Worm (Caenorhabditis elegans) whole organism, mixed stage, embryonic: ENCODE measurements around the gene fbxb-42.

Source experiments
- bed-3 ChIP-seq: fragments of 200-800 bp; sonication (Bioruptor generic); optimal IDR thresholded peaks from 3 replicates; lab custom pipeline; 2018; ENCODE audit warnings: mild to moderate bottlenecking, missing genetic modification characterization, moderate library complexity, missing compliant biosample characterization
- blmp-1 ChIP-seq: fragments of 150-350 bp; optimal IDR thresholded peaks from 2 replicates; lab custom pipeline; 2014; ENCODE audit warnings: missing biosample characterization, missing genetic modification characterization
- ceh-39 ChIP-seq: fragments of 150-350 bp; optimal IDR thresholded peaks from 2 replicates; lab custom pipeline; 2014; ENCODE audit warnings: missing biosample characterization, missing genetic modification characterization
- ceh-43 ChIP-seq: fragments of 200-800 bp; sonication (Bioruptor generic); optimal IDR thresholded peaks from 2 replicates; lab custom pipeline; 2018; ENCODE audit warnings: mild to moderate bottlenecking, missing genetic modification characterization, moderate library complexity, missing compliant biosample characterization
- ces-1 ChIP-seq: fragments of 150-350 bp; optimal IDR thresholded peaks from 2 replicates; lab custom pipeline; 2014; ENCODE audit warnings: missing biosample characterization, missing genetic modification reagents, missing genetic modification characterization
- cnd-1 ChIP-seq: fragments of 200-800 bp; sonication (Bioruptor generic); optimal IDR thresholded peaks from 2 replicates; lab custom pipeline; 2018; ENCODE audit warnings: mild to moderate bottlenecking, missing genetic modification characterization, missing compliant biosample characterization
- drap-1 ChIP-seq: fragments of 200-800 bp; sonication (Bioruptor generic); optimal IDR thresholded peaks from 3 replicates; lab custom pipeline; 2018; ENCODE audit warnings: mild to moderate bottlenecking, missing genetic modification characterization, missing compliant biosample characterization
- elt-3 ChIP-seq: fragments of 150-350 bp; optimal IDR thresholded peaks from 2 replicates; lab custom pipeline; 2014; ENCODE audit warnings: missing biosample characterization, missing genetic modification characterization
- flh-1 ChIP-seq: fragments of 200-800 bp; sonication (Bioruptor generic); optimal IDR thresholded peaks from 2 replicates; lab custom pipeline; 2018; ENCODE audit warnings: mild to moderate bottlenecking, missing genetic modification characterization, moderate library complexity, missing compliant biosample characterization
- ham-2 ChIP-seq: fragments of 200-800 bp; sonication (Bioruptor generic); optimal IDR thresholded peaks from 2 replicates; lab custom pipeline; 2018; ENCODE audit warnings: mild to moderate bottlenecking, missing genetic modification characterization, missing compliant biosample characterization
- hlh-1 ChIP-seq: fragments of 150-350 bp; optimal IDR thresholded peaks from 2 replicates; lab custom pipeline; 2014; ENCODE audit warnings: missing biosample characterization, missing genetic modification reagents, missing genetic modification characterization
- lin-13 ChIP-seq: fragments of 150-350 bp; optimal IDR thresholded peaks from 2 replicates; lab custom pipeline; 2014; ENCODE audit warnings: missing biosample characterization, missing genetic modification characterization
- lin-32 ChIP-seq: fragments of 200-800 bp; sonication (Bioruptor generic); optimal IDR thresholded peaks from 2 replicates; lab custom pipeline; 2018; ENCODE audit warnings: mild to moderate bottlenecking, missing genetic modification characterization, missing compliant biosample characterization
- lsy-2 ChIP-seq: fragments of 150-350 bp; optimal IDR thresholded peaks from 2 replicates; lab custom pipeline; 2014; ENCODE audit warnings: missing biosample characterization, missing genetic modification characterization
- nhr-12 ChIP-seq: fragments of 150-350 bp; optimal IDR thresholded peaks from 2 replicates; lab custom pipeline; 2014; ENCODE audit warnings: missing biosample characterization, missing genetic modification characterization
- nhr-2 ChIP-seq: fragments of 150-350 bp; optimal IDR thresholded peaks from 2 replicates; lab custom pipeline; 2014; ENCODE audit warnings: missing biosample characterization, missing genetic modification characterization
- nhr-237 ChIP-seq: fragments of 150-350 bp; optimal IDR thresholded peaks from 2 replicates; lab custom pipeline; 2014; ENCODE audit warnings: missing biosample characterization, missing genetic modification characterization
- nhr-28 ChIP-seq: fragments of 150-350 bp; optimal IDR thresholded peaks from 2 replicates; lab custom pipeline; 2014; ENCODE audit warnings: missing biosample characterization, missing genetic modification characterization
- nhr-76 ChIP-seq: sonication (generic microtip); optimal IDR thresholded peaks from 2 replicates; lab custom pipeline; 2017; ENCODE audit warnings: missing biosample characterization, missing genetic modification characterization
- pha-4 ChIP-seq: fragments of 150-350 bp; optimal IDR thresholded peaks from 2 replicates; lab custom pipeline; 2018; ENCODE audit warnings: missing biosample characterization, missing genetic modification reagents, missing genetic modification characterization
- snpc-4 ChIP-seq: fragments of 150-350 bp; optimal IDR thresholded peaks from 2 replicates; lab custom pipeline; 2014; ENCODE audit warnings: missing biosample characterization, missing genetic modification characterization
- sptf-1 ChIP-seq: sonication (generic microtip); optimal IDR thresholded peaks from 2 replicates; lab custom pipeline; 2017; ENCODE audit warnings: mild to moderate bottlenecking, missing genetic modification characterization, moderate library complexity, missing compliant biosample characterization
- tbx-8 ChIP-seq: fragments of 200-800 bp; sonication (Bioruptor generic); optimal IDR thresholded peaks from 2 replicates; lab custom pipeline; 2018; ENCODE audit warnings: mild to moderate bottlenecking, missing genetic modification characterization, moderate library complexity, missing compliant biosample characterization
- unc-120 ChIP-seq: sonication (generic microtip); optimal IDR thresholded peaks from 2 replicates; lab custom pipeline; 2017; ENCODE audit warnings: missing genetic modification characterization, missing compliant biosample characterization; ENCODE audit not compliant: poor library complexity, severe bottlenecking
- unc-39 ChIP-seq: fragments of 150-350 bp; optimal IDR thresholded peaks from 2 replicates; lab custom pipeline; 2014; ENCODE audit warnings: missing biosample characterization, missing genetic modification characterization
- unc-62 ChIP-seq: fragments of 150-350 bp; optimal IDR thresholded peaks from 2 replicates; lab custom pipeline; 2014; ENCODE audit warnings: missing biosample characterization, missing genetic modification reagents, missing genetic modification characterization
- zip-8 ChIP-seq: fragments of 150-350 bp; optimal IDR thresholded peaks from 2 replicates; lab custom pipeline; 2014; ENCODE audit warnings: missing biosample characterization, missing genetic modification characterization
- ztf-11 ChIP-seq: fragments of 150-350 bp; optimal IDR thresholded peaks from 2 replicates; lab custom pipeline; 2014; ENCODE audit warnings: missing biosample characterization, missing genetic modification characterization

The fbxb-42 gene

DNA sequence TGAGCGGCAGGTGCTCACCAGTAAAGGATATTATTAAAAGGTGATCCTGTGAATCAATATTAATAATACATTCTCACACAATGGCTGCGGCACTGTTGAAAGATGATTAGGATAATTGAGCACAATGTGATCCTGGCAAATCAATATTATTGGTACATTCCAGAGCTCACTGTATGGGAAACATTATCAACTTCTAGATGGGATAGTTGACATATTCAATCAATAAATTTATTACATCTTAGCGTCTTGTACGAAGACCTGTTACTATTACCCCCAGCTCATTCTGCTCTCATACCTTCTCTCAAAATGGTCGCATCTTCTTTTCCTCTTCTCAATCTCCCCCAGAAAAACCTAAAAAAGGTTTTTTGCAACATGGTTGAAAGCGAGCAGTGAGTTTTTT is 30.8 kb downstream of the fbxb-42 start, which contains the start of gene fbxb-49:
TSS of gene fbxb-49 (plus strand) at position 301 of the 400 bp plus-strand sequence.
- TF ChIP-seq lin-13 (tag; lab: Kevin White, UChicago), result no peak
- TF ChIP-seq zip-8 (tag; lab: Kevin White, UChicago), result no peak
- TF ChIP-seq elt-3, result no peak
- TF ChIP-seq bed-3 (GFP tag; lab: Kevin White, UChicago), result no peak
- no peak for TF ChIP-seq tbx-8 (GFP tag; lab: Kevin White, UChicago)
- no peak for TF ChIP-seq ceh-39 (tag; lab: Kevin White, UChicago)
- TF ChIP-seq nhr-12 (tag; lab: Kevin White, UChicago), result no peak
- no peak for TF ChIP-seq blmp-1 (tag; lab: Kevin White, UChicago)
- no peak for TF ChIP-seq nhr-76 (tag; lab: Kevin White, UChicago)
- no peak for TF ChIP-seq lsy-2
- TF ChIP-seq snpc-4 (tag; lab: Kevin White, UChicago), result no peak
- no peak for TF ChIP-seq ceh-43 (GFP tag; lab: Kevin White, UChicago)
- TF ChIP-seq, all 35 proteins: peak for 0

ce11 chrII:1571032-1571431 is 33.6 kb downstream of the fbxb-42 start, which contains the start of gene fbxb-46:
TSS of gene fbxb-46 (minus strand) at chrII:1571132.
- TF ChIP-seq pha-4 (tag; lab: Kevin White, UChicago), result no peak

DNA sequence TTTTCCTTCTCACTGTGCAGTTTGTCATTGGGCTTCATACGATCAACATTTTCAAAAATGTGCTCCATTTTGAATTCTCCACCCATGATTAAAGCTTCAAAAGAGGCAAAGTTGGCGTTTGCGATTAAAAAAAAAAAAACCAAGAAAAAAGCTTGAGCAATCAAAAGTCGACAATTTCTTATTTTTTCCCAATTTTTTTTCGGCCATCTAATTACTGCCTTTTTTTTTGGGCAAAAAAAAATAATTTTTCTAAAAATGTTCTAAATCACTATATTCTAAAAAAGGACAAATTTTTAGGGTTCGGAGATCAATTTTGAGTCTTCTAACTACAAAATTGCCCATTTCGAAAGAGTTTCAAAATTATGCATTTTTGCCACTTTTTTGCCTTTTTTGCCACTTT is 38.6 kb downstream of the fbxb-42 start, which contains the start of gene K05F6.10:
TSS of gene K05F6.10 (minus strand) at position 101 of the 400 bp plus-strand sequence.
- TF ChIP-seq unc-120, result no peak
- no peak for TF ChIP-seq ztf-11
- TF ChIP-seq flh-1 (GFP tag; lab: Kevin White, UChicago), result no peak
- no peak for TF ChIP-seq pha-4 (tag; lab: Kevin White, UChicago)
- TF ChIP-seq, all 35 proteins: peak for 0

ce11 chrII:1576772-1577171 is 39.4 kb downstream of the fbxb-42 start:
- no peak for TF ChIP-seq ces-1 (GFP tag; lab: Kevin White, UChicago)
- TF ChIP-seq nhr-28 (tag; lab: Kevin White, UChicago), result no peak
- no peak for TF ChIP-seq ceh-39 (tag; lab: Kevin White, UChicago)
- TF ChIP-seq tbx-8 (GFP tag; lab: Kevin White, UChicago), result no peak
- TF ChIP-seq unc-120, result no peak
- no peak for TF ChIP-seq lsy-2
- no peak for TF ChIP-seq ztf-11
- TF ChIP-seq hlh-1, result no peak

ce11 chrII:1579886-1580285 is 42.5 kb downstream of the fbxb-42 start, which contains the start of gene math-38:
TSS of gene math-38 (minus strand) at chrII:1579986.
- TF ChIP-seq ceh-39 (tag; lab: Kevin White, UChicago) (no peak), blmp-1 (tag; lab: Kevin White, UChicago) (no peak), ceh-43 (GFP tag; lab: Kevin White, UChicago) (no peak), cnd-1 (tag; lab: Kevin White, UChicago) (no peak), flh-1 (GFP tag; lab: Kevin White, UChicago) (no peak)

DNA sequence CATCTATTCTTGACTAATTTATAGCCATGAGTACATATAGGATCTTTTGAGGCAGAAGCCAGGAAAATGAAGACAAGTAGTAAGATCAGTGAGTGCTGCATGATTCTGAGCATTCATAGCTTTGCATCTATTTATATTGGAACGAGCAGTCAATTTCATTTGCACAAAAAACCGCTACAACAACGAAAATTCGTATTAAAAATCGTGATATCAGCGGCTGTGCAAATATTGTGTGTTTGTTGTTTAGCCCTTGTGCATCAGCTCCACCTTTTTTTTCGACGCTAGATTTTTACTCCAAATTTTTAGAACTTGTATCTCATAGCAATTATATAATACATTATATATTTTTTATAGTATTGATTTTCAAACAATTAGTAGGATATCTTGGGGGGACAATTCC is 46.7 kb downstream of the fbxb-42 start, which contains the start of gene clec-21:
TSS of gene clec-21 (minus strand) at position 101 of the 400 bp plus-strand sequence.
- no peak for TF ChIP-seq unc-39 (tag; lab: Kevin White, UChicago)
- no peak for TF ChIP-seq nhr-237 (tag; lab: Kevin White, UChicago)
- no peak for TF ChIP-seq nhr-2 (tag; lab: Kevin White, UChicago)
- no peak for TF ChIP-seq blmp-1 (tag; lab: Kevin White, UChicago)
- TF ChIP-seq drap-1 (GFP tag; lab: Kevin White, UChicago), result no peak
- TF ChIP-seq unc-62, result no peak
- TF ChIP-seq unc-120, result no peak
- TF ChIP-seq ceh-43 (GFP tag; lab: Kevin White, UChicago), result no peak
- no peak for TF ChIP-seq nhr-28 (tag; lab: Kevin White, UChicago)
- TF ChIP-seq lin-32, result no peak
- no peak for TF ChIP-seq ztf-11
- TF ChIP-seq snpc-4 (tag; lab: Kevin White, UChicago), result no peak

DNA sequence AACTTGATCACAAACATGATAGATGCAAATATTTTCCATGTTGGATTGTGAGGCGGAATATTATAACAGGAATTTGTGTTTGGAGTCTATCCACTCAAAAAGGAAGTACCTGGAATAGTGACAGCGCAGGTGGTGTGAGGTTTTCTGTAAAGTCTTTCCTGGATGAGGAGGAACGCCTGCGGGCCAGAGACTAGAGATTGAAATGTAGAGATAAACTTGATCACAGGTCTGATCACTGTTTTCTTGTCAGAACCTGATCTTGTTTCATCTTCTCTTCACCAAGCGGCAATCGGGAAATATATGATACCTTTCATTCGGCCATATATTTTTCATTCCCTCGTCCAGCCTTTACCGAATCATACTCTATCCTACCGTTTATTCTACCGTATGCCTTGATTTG is 48.9 kb downstream of the fbxb-42 start, which contains the start of gene T07H3.8:
TSS of gene T07H3.8 (plus strand) at position 301 of the 400 bp plus-strand sequence.
- TF ChIP-seq nhr-28 (tag; lab: Kevin White, UChicago) (no peak), ztf-11 (no peak), tbx-8 (GFP tag; lab: Kevin White, UChicago) (no peak), unc-62 (no peak), sptf-1 (tag; lab: Kevin White, UChicago) (no peak), ham-2 (GFP tag; lab: Kevin White, UChicago) (no peak)
